Worm (Caenorhabditis elegans) whole organism, mixed stage, embryonic: ENCODE measurements around the gene zgpa-1.

ENCODE experiments used
- M03D4.4 ChIP-seq: sonication (generic microtip); optimal IDR thresholded peaks from 2 replicates; lab custom pipeline; 2017; ENCODE audit warnings: mild to moderate bottlenecking, missing genetic modification characterization, missing compliant biosample characterization
- bed-3 ChIP-seq: fragments of 200-800 bp; sonication (Bioruptor generic); optimal IDR thresholded peaks from 3 replicates; lab custom pipeline; 2018; ENCODE audit warnings: mild to moderate bottlenecking, missing genetic modification characterization, moderate library complexity, missing compliant biosample characterization
- blmp-1 ChIP-seq: fragments of 150-350 bp; optimal IDR thresholded peaks from 2 replicates; lab custom pipeline; 2014; ENCODE audit warnings: missing biosample characterization, missing genetic modification characterization
- ceh-39 ChIP-seq: fragments of 150-350 bp; optimal IDR thresholded peaks from 2 replicates; lab custom pipeline; 2014; ENCODE audit warnings: missing biosample characterization, missing genetic modification characterization
- ceh-43 ChIP-seq: fragments of 200-800 bp; sonication (Bioruptor generic); optimal IDR thresholded peaks from 2 replicates; lab custom pipeline; 2018; ENCODE audit warnings: mild to moderate bottlenecking, missing genetic modification characterization, moderate library complexity, missing compliant biosample characterization
- ceh-83 ChIP-seq: fragments of 200-800 bp; sonication (Bioruptor generic); optimal IDR thresholded peaks from 2 replicates; lab custom pipeline; 2018; ENCODE audit warnings: mild to moderate bottlenecking, missing genetic modification characterization, missing compliant biosample characterization
- cnd-1 ChIP-seq: fragments of 200-800 bp; sonication (Bioruptor generic); optimal IDR thresholded peaks from 2 replicates; lab custom pipeline; 2018; ENCODE audit warnings: mild to moderate bottlenecking, missing genetic modification characterization, missing compliant biosample characterization
- drap-1 ChIP-seq: fragments of 200-800 bp; sonication (Bioruptor generic); optimal IDR thresholded peaks from 3 replicates; lab custom pipeline; 2018; ENCODE audit warnings: mild to moderate bottlenecking, missing genetic modification characterization, missing compliant biosample characterization
- elt-1 ChIP-seq: sonication (generic microtip); optimal IDR thresholded peaks from 2 replicates; lab custom pipeline; 2017; ENCODE audit warnings: missing genetic modification characterization, mild to moderate bottlenecking, missing compliant biosample characterization, antibody characterized with exemption, moderate library complexity, borderline replicate concordance; ENCODE audit not compliant: insufficient read depth
- elt-3 ChIP-seq: fragments of 150-350 bp; optimal IDR thresholded peaks from 2 replicates; lab custom pipeline; 2014; ENCODE audit warnings: missing biosample characterization, missing genetic modification characterization
- flh-1 ChIP-seq: fragments of 200-800 bp; sonication (Bioruptor generic); optimal IDR thresholded peaks from 2 replicates; lab custom pipeline; 2018; ENCODE audit warnings: mild to moderate bottlenecking, missing genetic modification characterization, moderate library complexity, missing compliant biosample characterization
- ham-2 ChIP-seq: fragments of 200-800 bp; sonication (Bioruptor generic); optimal IDR thresholded peaks from 2 replicates; lab custom pipeline; 2018; ENCODE audit warnings: mild to moderate bottlenecking, missing genetic modification characterization, missing compliant biosample characterization
- hlh-1 ChIP-seq: fragments of 150-350 bp; optimal IDR thresholded peaks from 2 replicates; lab custom pipeline; 2014; ENCODE audit warnings: missing biosample characterization, missing genetic modification reagents, missing genetic modification characterization
- lin-13 ChIP-seq: fragments of 150-350 bp; optimal IDR thresholded peaks from 2 replicates; lab custom pipeline; 2014; ENCODE audit warnings: missing biosample characterization, missing genetic modification characterization
- lin-32 ChIP-seq: fragments of 200-800 bp; sonication (Bioruptor generic); optimal IDR thresholded peaks from 2 replicates; lab custom pipeline; 2018; ENCODE audit warnings: mild to moderate bottlenecking, missing genetic modification characterization, missing compliant biosample characterization
- lsy-2 ChIP-seq: fragments of 150-350 bp; optimal IDR thresholded peaks from 2 replicates; lab custom pipeline; 2014; ENCODE audit warnings: missing biosample characterization, missing genetic modification characterization
- mep-1 ChIP-seq: fragments of 150-350 bp; optimal IDR thresholded peaks from 2 replicates; lab custom pipeline; 2017; ENCODE audit warnings: missing biosample characterization, missing genetic modification reagents, missing genetic modification characterization, inconsistent platforms
- mls-2 ChIP-seq: sonication (generic microtip); optimal IDR thresholded peaks from 2 replicates; lab custom pipeline; 2016; ENCODE audit warnings: mild to moderate bottlenecking, missing genetic modification characterization, moderate library complexity, missing compliant biosample characterization
- nhr-12 ChIP-seq: fragments of 150-350 bp; optimal IDR thresholded peaks from 2 replicates; lab custom pipeline; 2014; ENCODE audit warnings: missing biosample characterization, missing genetic modification characterization
- nhr-28 ChIP-seq: fragments of 150-350 bp; optimal IDR thresholded peaks from 2 replicates; lab custom pipeline; 2014; ENCODE audit warnings: missing biosample characterization, missing genetic modification characterization
- nhr-76 ChIP-seq: sonication (generic microtip); optimal IDR thresholded peaks from 2 replicates; lab custom pipeline; 2017; ENCODE audit warnings: missing biosample characterization, missing genetic modification characterization
- pha-4 ChIP-seq: fragments of 150-350 bp; optimal IDR thresholded peaks from 2 replicates; lab custom pipeline; 2018; ENCODE audit warnings: missing biosample characterization, missing genetic modification reagents, missing genetic modification characterization
- sem-2 ChIP-seq: fragments of 200-800 bp; sonication (Bioruptor generic); optimal IDR thresholded peaks from 2 replicates; lab custom pipeline; 2018; ENCODE audit warnings: mild to moderate bottlenecking, missing genetic modification characterization, missing compliant biosample characterization
- snpc-4 ChIP-seq: fragments of 150-350 bp; optimal IDR thresholded peaks from 2 replicates; lab custom pipeline; 2014; ENCODE audit warnings: missing biosample characterization, missing genetic modification characterization
- sptf-1 ChIP-seq: sonication (generic microtip); optimal IDR thresholded peaks from 2 replicates; lab custom pipeline; 2017; ENCODE audit warnings: mild to moderate bottlenecking, missing genetic modification characterization, moderate library complexity, missing compliant biosample characterization
- tbx-8 ChIP-seq: fragments of 200-800 bp; sonication (Bioruptor generic); optimal IDR thresholded peaks from 2 replicates; lab custom pipeline; 2018; ENCODE audit warnings: mild to moderate bottlenecking, missing genetic modification characterization, moderate library complexity, missing compliant biosample characterization
- unc-120 ChIP-seq: sonication (generic microtip); optimal IDR thresholded peaks from 2 replicates; lab custom pipeline; 2017; ENCODE audit warnings: missing genetic modification characterization, missing compliant biosample characterization; ENCODE audit not compliant: poor library complexity, severe bottlenecking
- unc-39 ChIP-seq: fragments of 150-350 bp; optimal IDR thresholded peaks from 2 replicates; lab custom pipeline; 2014; ENCODE audit warnings: missing biosample characterization, missing genetic modification characterization
- unc-62 ChIP-seq: fragments of 150-350 bp; optimal IDR thresholded peaks from 2 replicates; lab custom pipeline; 2014; ENCODE audit warnings: missing biosample characterization, missing genetic modification reagents, missing genetic modification characterization
- zip-8 ChIP-seq: fragments of 150-350 bp; optimal IDR thresholded peaks from 2 replicates; lab custom pipeline; 2014; ENCODE audit warnings: missing biosample characterization, missing genetic modification characterization
- ztf-11 ChIP-seq: fragments of 150-350 bp; optimal IDR thresholded peaks from 2 replicates; lab custom pipeline; 2014; ENCODE audit warnings: missing biosample characterization, missing genetic modification characterization

Gene zgpa-1

DNA sequence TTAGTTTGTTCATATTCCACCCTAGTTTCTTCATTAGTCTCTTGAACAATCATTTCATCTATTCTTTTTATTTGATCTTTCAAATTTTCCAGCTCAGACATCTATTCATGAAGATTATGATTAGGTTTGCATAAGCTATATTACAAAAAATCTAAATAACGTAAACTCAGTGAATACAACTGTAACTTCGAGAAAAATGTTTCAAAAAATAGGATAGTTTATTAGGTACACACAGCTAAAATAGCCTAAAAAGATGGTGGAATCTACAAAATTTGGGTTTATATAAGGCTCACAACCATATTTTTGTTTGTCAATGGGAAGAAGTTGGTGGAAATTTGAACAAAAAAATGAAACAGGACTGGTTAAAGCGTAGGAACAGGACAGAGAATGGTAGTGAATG, at the start of gene zgpa-1:
zgpa-1 (minus strand) TSS at position 101 of the 400 bp plus-strand sequence.
- TF ChIP-seq nhr-28 (tag; lab: Kevin White, UChicago), result no peak
- TF ChIP-seq drap-1 (GFP tag; lab: Kevin White, UChicago), result no peak
- no peak for TF ChIP-seq sem-2 (GFP tag; lab: Kevin White, UChicago)
- TF ChIP-seq tbx-8, result no peak
- TF ChIP-seq sptf-1 (tag; lab: Kevin White, UChicago), result no peak
- TF ChIP-seq lsy-2 (tag; lab: Kevin White, UChicago), result no peak
- no peak for TF ChIP-seq mls-2
- no peak for TF ChIP-seq ham-2 (GFP tag; lab: Kevin White, UChicago)
- no peak for TF ChIP-seq nhr-12 (tag; lab: Kevin White, UChicago)
- TF ChIP-seq unc-39 (tag; lab: Kevin White, UChicago), result no peak
- no peak for TF ChIP-seq cnd-1
- TF ChIP-seq unc-120 (tag; lab: Kevin White, UChicago), result no peak
- TF ChIP-seq mep-1, result no peak
- no peak for TF ChIP-seq pha-4 (tag; lab: Kevin White, UChicago)
- TF ChIP-seq snpc-4 (tag; lab: Kevin White, UChicago), result no peak
- no peak for TF ChIP-seq elt-3 (tag; lab: Kevin White, UChicago)
- TF ChIP-seq ztf-11, result no peak
- TF ChIP-seq unc-62, result no peak
- TF ChIP-seq, all 35 proteins: peak for 0

ce11 chrIV:7851291-7851690, 38.7 kb upstream of the zgpa-1 start:
- TF ChIP-seq unc-120 (tag; lab: Kevin White, UChicago) (no peak), blmp-1 (tag; lab: Kevin White, UChicago) (no peak), ham-2 (GFP tag; lab: Kevin White, UChicago) (no peak), ceh-43 (GFP tag; lab: Kevin White, UChicago) (no peak), cnd-1 (no peak), bed-3 (GFP tag; lab: Kevin White, UChicago) (no peak), mls-2 (no peak), ceh-39 (tag; lab: Kevin White, UChicago) (no peak), mep-1 (no peak)

DNA sequence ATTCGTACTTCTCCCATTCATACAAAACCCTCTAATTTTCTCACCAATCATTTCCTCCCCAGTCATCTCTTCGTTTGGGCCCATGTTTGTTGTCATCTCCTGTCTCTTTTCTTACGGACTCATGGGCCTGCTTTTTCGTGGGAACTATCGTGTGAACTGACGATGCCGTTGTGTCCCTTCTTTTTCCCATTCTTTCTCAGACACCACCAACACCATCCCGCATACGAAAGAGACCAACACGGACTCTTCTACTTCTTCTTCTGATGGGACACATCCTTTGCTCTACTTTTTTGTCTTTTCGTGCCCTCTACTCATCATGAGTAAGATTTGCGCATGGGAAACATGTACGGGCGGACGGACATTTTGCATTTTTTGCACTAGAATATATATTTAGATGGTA, 37.7 kb upstream of the zgpa-1 start:
- TF ChIP-seq lsy-2 (tag; lab: Kevin White, UChicago) (no peak), tbx-8 (no peak)
- TF ChIP-seq, all 35 proteins: peak for 0

DNA sequence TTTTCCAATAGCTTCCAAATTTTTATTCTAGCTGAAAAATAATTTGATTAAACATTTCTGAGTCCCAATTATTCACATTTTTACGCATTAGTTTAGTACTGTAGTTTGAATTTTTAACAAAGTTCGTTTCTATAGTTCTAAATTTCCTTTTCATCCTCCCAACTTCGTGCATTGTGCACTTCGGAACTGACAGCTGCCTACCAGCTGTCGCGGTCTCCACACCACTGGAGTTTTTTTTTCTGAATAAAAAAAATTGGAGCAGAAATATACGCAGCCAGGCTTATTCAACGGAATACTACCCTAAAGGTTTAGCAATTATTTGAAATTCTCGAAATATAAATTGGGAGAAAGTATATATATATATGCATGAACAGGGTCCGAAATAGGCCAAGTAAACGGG, 36.6 kb upstream of the zgpa-1 start:
- TF ChIP-seq hlh-1, result peak; percentile 91
- TF ChIP-seq nhr-28 (tag; lab: Kevin White, UChicago), result no peak

- TF ChIP-seq lsy-2 (tag; lab: Kevin White, UChicago) (no peak), ceh-83 (no peak), zip-8 (tag; lab: Kevin White, UChicago) (no peak), nhr-12 (tag; lab: Kevin White, UChicago) (no peak), ceh-43 (GFP tag; lab: Kevin White, UChicago) (no peak), M03D4.4 (no peak), ham-2 (GFP tag; lab: Kevin White, UChicago) (no peak), flh-1 (GFP tag; lab: Kevin White, UChicago) (no peak), elt-1 (no peak), ceh-39 (tag; lab: Kevin White, UChicago) (no peak), lin-32 (GFP tag; lab: Kevin White, UChicago) (no peak), drap-1 (GFP tag; lab: Kevin White, UChicago) (no peak), sptf-1 (tag; lab: Kevin White, UChicago) (no peak), lin-13 (no peak), bed-3 (GFP tag; lab: Kevin White, UChicago) (no peak), snpc-4 (tag; lab: Kevin White, UChicago) (no peak), hlh-1 (no peak), nhr-76 (tag; lab: Kevin White, UChicago) (no peak)
Measured at ce11 chrIV:7846386-7846785, 33.8 kb upstream of the zgpa-1 start, which contains the start of gene C06A6.2. Gene C06A6.2 (plus strand): TSS chrIV:7846622.
